Fruit fly (Drosophila melanogaster): ENCODE results near the gene CG33322.

- TF ChIP-seq Abd-B (GFP tag; optimal IDR thresholded peaks at IDR 0.05): no peak
- TF ChIP-seq CG2199 (GFP tag; IDR thresholded peaks at IDR 0.05): peak; percentile 78; the same call in 2 of the 3 replicates
- no peak for TF ChIP-seq TFAM (GFP tag; optimal IDR thresholded peaks at IDR 0.05)
- TF ChIP-seq pan (optimal IDR thresholded peaks at IDR 0.05): no peak
- TF ChIP-seq pan (GFP tag; optimal IDR thresholded peaks at IDR 0.05 in 1 of 2, IDR thresholded peaks at IDR 0.05 in 1 of 2): no peak
- TF ChIP-seq CG6854 (GFP tag; optimal IDR thresholded peaks at IDR 0.05): no peak
- TF ChIP-seq CG10543 (GFP tag; optimal IDR thresholded peaks at IDR 0.05): no peak
- peak; percentile 78; the same call in 2 of the 4 replicates for TF ChIP-seq chinmo (GFP tag; IDR thresholded peaks at IDR 0.05; ENCODE audit: partially characterized antibody)
- TF ChIP-seq CG6175 (GFP tag; IDR thresholded peaks at IDR 0.05): no peak
- no peak for TF ChIP-seq CG1832 (GFP tag; optimal IDR thresholded peaks at IDR 0.05)
- no peak for TF ChIP-seq odd (GFP tag; optimal IDR thresholded peaks at IDR 0.05)
- TF ChIP-seq pb (GFP tag; optimal IDR thresholded peaks at IDR 0.05): no peak
- no peak for TF ChIP-seq dimm (GFP tag; IDR thresholded peaks at IDR 0.05)
Observed at dm6 chr2L:20803733-20804164, 12.3 kb downstream of the CG33322 start.

Measured in whole organism, embryonic.